Fruit fly (Drosophila melanogaster) whole organism, embryonic: ENCODE data around the gene Taf6.

Source experiments
- CG10147 ChIP-seq: fragments of 200-800 bp; sonication (Bioruptor generic); optimal IDR thresholded peaks from 2 replicates; lab custom pipeline; 2019; ENCODE audit warnings: missing biosample characterization, mild to moderate bottlenecking, missing genetic modification characterization, moderate library complexity
- CG12155 ChIP-seq: fragments of 200-800 bp; sonication (Bioruptor generic); optimal IDR thresholded peaks from 3 replicates; lab custom pipeline; 2016; ENCODE audit warnings: missing biosample characterization, missing genetic modification characterization
- CG1233 ChIP-seq: fragments of 200-800 bp; sonication (Bioruptor generic); optimal IDR thresholded peaks from 4 replicates; lab custom pipeline; 2018; ENCODE audit warnings: missing biosample characterization, mild to moderate bottlenecking, missing genetic modification characterization
- CG12659 ChIP-seq: fragments of 200-800 bp; sonication (Bioruptor generic); optimal IDR thresholded peaks from 3 replicates; lab custom pipeline; 2017; ENCODE audit warnings: mild to moderate bottlenecking, missing biosample characterization, missing genetic modification reagents, missing genetic modification characterization
- CG12942 ChIP-seq: fragments of 200-800 bp; sonication (Bioruptor generic); optimal IDR thresholded peaks from 3 replicates; lab custom pipeline; 2016; ENCODE audit warnings: missing biosample characterization, missing genetic modification characterization
- CG13123 ChIP-seq: fragments of 200-800 bp; sonication (Bioruptor generic); optimal IDR thresholded peaks from 2 replicates; lab custom pipeline; 2016; ENCODE audit warnings: missing biosample characterization, missing genetic modification characterization
- CG15269 ChIP-seq: fragments of 200-800 bp; sonication (Bioruptor generic); optimal IDR thresholded peaks from 2 replicates; lab custom pipeline; 2018; ENCODE audit warnings: missing biosample characterization, mild to moderate bottlenecking, missing genetic modification characterization, moderate library complexity
- CG1647 ChIP-seq: fragments of 200-800 bp; sonication (Bioruptor generic); optimal IDR thresholded peaks from 3 replicates; lab custom pipeline; 2016; ENCODE audit warnings: missing biosample characterization, missing genetic modification characterization
- CG16779 ChIP-seq: fragments of 200-800 bp; sonication (Bioruptor generic); IDR thresholded peaks from 2 replicates; pipeline ENCODE4 v1.3.6; 2022; ENCODE audit warnings: missing biosample characterization, missing genetic modification characterization
- CG17328 ChIP-seq: fragments of 200-800 bp; sonication (Bioruptor generic); IDR thresholded peaks from 2 replicates; pipeline ENCODE4 v1.3.6; 2022; ENCODE audit warnings: missing biosample characterization, missing genetic modification characterization
- CG17568 ChIP-seq: fragments of 200-800 bp; sonication (Bioruptor generic); optimal IDR thresholded peaks from 2 replicates; lab custom pipeline; 2018; ENCODE audit warnings: missing biosample characterization, mild to moderate bottlenecking, missing genetic modification characterization, moderate library complexity
- CG18764 ChIP-seq: fragments of 200-800 bp; sonication (Bioruptor generic); optimal IDR thresholded peaks from 3 replicates; lab custom pipeline; 2016; ENCODE audit warnings: missing biosample characterization, missing genetic modification characterization
- CG3847 ChIP-seq: fragments of 200-800 bp; sonication (Bioruptor generic); IDR thresholded peaks from 2 replicates; pipeline ENCODE4 v1.3.6; 2022; ENCODE audit warnings: missing biosample characterization, missing genetic modification characterization
- CG43689 ChIP-seq: fragments of 200-800 bp; sonication (Bioruptor generic); IDR thresholded peaks from 2 replicates; pipeline ENCODE4 v1.3.6; 2022; ENCODE audit warnings: missing biosample characterization, missing genetic modification characterization
- CG5180 ChIP-seq: fragments of 200-800 bp; sonication (Bioruptor generic); optimal IDR thresholded peaks from 3 replicates; lab custom pipeline; 2017; ENCODE audit warnings: missing biosample characterization, missing genetic modification characterization, mild to moderate bottlenecking, moderate library complexity, missing genetic modification reagents
- CG7786 ChIP-seq: fragments of 200-800 bp; sonication (Bioruptor generic); optimal IDR thresholded peaks from 2 replicates; lab custom pipeline; 2016; ENCODE audit warnings: missing biosample characterization, missing genetic modification characterization
- CG7987 ChIP-seq: fragments of 200-800 bp; sonication (Bioruptor generic); optimal IDR thresholded peaks from 2 replicates; lab custom pipeline; 2018; ENCODE audit warnings: missing biosample characterization, mild to moderate bottlenecking, missing genetic modification characterization, moderate library complexity
- CG8478 ChIP-seq: fragments of >200 bp; optimal IDR thresholded peaks from 2 replicates; lab custom pipeline; 2018
- CG9437 ChIP-seq: fragments of 200-800 bp; sonication (Bioruptor generic); optimal IDR thresholded peaks from 2 replicates; lab custom pipeline; 2018; ENCODE audit warnings: missing biosample characterization, mild to moderate bottlenecking, missing genetic modification characterization
- CG9797 ChIP-seq: fragments of 200-800 bp; sonication (Bioruptor generic); optimal IDR thresholded peaks from 3 replicates; lab custom pipeline; 2018; ENCODE audit warnings: missing biosample characterization, mild to moderate bottlenecking, missing genetic modification characterization
- CHES-1-like ChIP-seq: fragments of 200-800 bp; sonication (Bioruptor generic); optimal IDR thresholded peaks from 2 replicates; lab custom pipeline; 2016; ENCODE audit warnings: missing biosample characterization, missing genetic modification characterization
- H15 ChIP-seq: fragments of 200-800 bp; sonication (Bioruptor generic); IDR thresholded peaks from 3 replicates; pipeline ENCODE4 v1.3.6; 2022; ENCODE audit warnings: missing biosample characterization, missing genetic modification characterization
- Hr78 ChIP-seq, 2 experiments: fragments of 200-800 bp in 1 of 2; fragments of >200 bp in 1 of 2; sonication (Bioruptor generic) in 1 of 2; optimal IDR thresholded peaks; 2 replicates each; lab custom pipeline; 2017 to 2019; ENCODE audit warnings: missing biosample characterization in 2 of 2, missing genetic modification characterization in 2 of 2, mild to moderate bottlenecking in 1 of 2, moderate library complexity in 1 of 2
- Mrtf ChIP-seq: fragments of 200-800 bp; sonication (Bioruptor generic); IDR thresholded peaks from 3 replicates; pipeline ENCODE4 v1.3.6; 2022; ENCODE audit warnings: missing biosample characterization, missing genetic modification characterization
- Spps ChIP-seq: fragments of 200-800 bp; sonication (Bioruptor generic); optimal IDR thresholded peaks from 2 replicates; lab custom pipeline; 2018; ENCODE audit warnings: missing biosample characterization, mild to moderate bottlenecking, missing genetic modification characterization
- Stat92E ChIP-seq, 3 experiments: fragments of >200 bp in 2 of 3; fragments of 200-800 bp in 1 of 3; sonication (Bioruptor generic) in 1 of 3; optimal IDR thresholded peaks; 2 replicates each; lab custom pipeline; 2017 to 2019; ENCODE audit warnings: missing biosample characterization in 3 of 3, missing genetic modification characterization in 3 of 3, mild to moderate bottlenecking in 1 of 3, moderate library complexity in 1 of 3
- Taf1 ChIP-seq: fragments of 200-800 bp; sonication (Bioruptor generic); IDR thresholded peaks from 2 replicates; pipeline ENCODE4 v1.3.6; 2022; ENCODE audit warnings: missing biosample characterization, missing genetic modification characterization
- amos ChIP-seq: fragments of 200-800 bp; sonication (Bioruptor generic); IDR thresholded peaks from 2 replicates; pipeline ENCODE4 v1.3.6; 2022; ENCODE audit warnings: missing biosample characterization, missing genetic modification characterization; ENCODE audit not compliant: partially characterized antibody
- ara ChIP-seq: fragments of 200-800 bp; sonication (Bioruptor generic); IDR thresholded peaks from 2 replicates; pipeline ENCODE4 v1.3.6; 2022; ENCODE audit warnings: missing biosample characterization, missing genetic modification characterization
- ase ChIP-seq: fragments of 200-800 bp; sonication (Bioruptor generic); IDR thresholded peaks from 3 replicates; pipeline ENCODE4 v1.3.6; 2022; ENCODE audit warnings: missing biosample characterization, missing genetic modification characterization
- chm ChIP-seq: fragments of 200-800 bp; sonication (Bioruptor generic); IDR thresholded peaks from 2 replicates; pipeline ENCODE4 v1.3.6; 2022; ENCODE audit warnings: missing biosample characterization, missing genetic modification characterization
- ci ChIP-seq: fragments of 200-800 bp; sonication (Bioruptor generic); IDR thresholded peaks from 3 replicates; pipeline ENCODE4 v1.3.6; 2022; ENCODE audit warnings: missing biosample characterization, missing genetic modification characterization
- da ChIP-seq: fragments of 200-800 bp; sonication (Bioruptor generic); optimal IDR thresholded peaks from 2 replicates; lab custom pipeline; 2016; ENCODE audit warnings: missing biosample characterization, missing genetic modification characterization
- esg ChIP-seq: fragments of 200-800 bp; sonication (Bioruptor generic); conservative IDR thresholded peaks from 2 replicates; pipeline ENCODE4 v1.3.6; 2022; ENCODE audit warnings: missing biosample characterization, missing genetic modification characterization
- grn ChIP-seq: fragments of 200-800 bp; sonication (Bioruptor generic); optimal IDR thresholded peaks from 3 replicates; lab custom pipeline; 2017; ENCODE audit warnings: missing biosample characterization, missing genetic modification characterization
- gsb ChIP-seq: fragments of 200-800 bp; sonication (Bioruptor generic); IDR thresholded peaks from 2 replicates; pipeline ENCODE4 v1.3.6; 2022; ENCODE audit warnings: missing biosample characterization, missing genetic modification characterization
- hbn ChIP-seq: fragments of 200-800 bp; sonication (Bioruptor generic); IDR thresholded peaks from 2 replicates; pipeline ENCODE4 v1.3.6; 2022; ENCODE audit warnings: missing biosample characterization, missing genetic modification characterization; ENCODE audit not compliant: partially characterized antibody
- insv ChIP-seq, 2 experiments: fragments of 200-800 bp; sonication (Bioruptor generic); optimal IDR thresholded peaks; 3 replicates each; lab custom pipeline; 2016 to 2018; ENCODE audit warnings: missing biosample characterization in 2 of 2, missing genetic modification characterization in 2 of 2
- jigr1 ChIP-seq: fragments of 200-800 bp; sonication (Bioruptor generic); IDR thresholded peaks from 3 replicates; pipeline ENCODE4 v1.3.6; 2022; ENCODE audit warnings: missing biosample characterization, missing genetic modification characterization
- lola ChIP-seq, 3 experiments: fragments of >200 bp in 2 of 3; fragments of 200-800 bp in 1 of 3; sonication (Bioruptor generic) in 1 of 3; optimal IDR thresholded peaks; 2 replicates each; lab custom pipeline; 2017 to 2019; ENCODE audit warnings: missing biosample characterization in 3 of 3, missing genetic modification characterization in 3 of 3, mild to moderate bottlenecking in 1 of 3, moderate library complexity in 1 of 3
- luna ChIP-seq: fragments of 200-800 bp; sonication (Bioruptor generic); optimal IDR thresholded peaks from 2 replicates; lab custom pipeline; 2016; ENCODE audit warnings: missing biosample characterization, missing genetic modification characterization
- rib ChIP-seq: fragments of 200-800 bp; sonication (Bioruptor generic); IDR thresholded peaks from 2 replicates; pipeline ENCODE4 v1.3.6; 2022; ENCODE audit warnings: missing biosample characterization, missing genetic modification characterization
- sens ChIP-seq: fragments of 200-800 bp; sonication (Bioruptor generic); peaks from one replicate; lab custom pipeline; 2016; ENCODE audit warnings: missing biosample characterization, missing genetic modification characterization
- sens-2 ChIP-seq: fragments of 200-800 bp; sonication (Bioruptor generic); IDR thresholded peaks from 2 replicates; pipeline ENCODE4 v1.3.6; 2022; ENCODE audit warnings: missing biosample characterization, missing genetic modification characterization
- sisA ChIP-seq: fragments of 200-800 bp; sonication (Bioruptor generic); IDR thresholded peaks from 2 replicates; pipeline ENCODE4 v1.3.6; 2022; ENCODE audit warnings: missing biosample characterization, missing genetic modification characterization
- sob ChIP-seq: fragments of 200-800 bp; sonication (Bioruptor generic); IDR thresholded peaks from 2 replicates; pipeline ENCODE4 v1.3.6; 2022; ENCODE audit warnings: missing biosample characterization, missing genetic modification characterization
- tup ChIP-seq: fragments of 200-800 bp; sonication (Bioruptor generic); optimal IDR thresholded peaks from 2 replicates; lab custom pipeline; 2016; ENCODE audit warnings: missing biosample characterization, mild to moderate bottlenecking, missing genetic modification characterization, moderate library complexity
- unpg ChIP-seq: fragments of 200-800 bp; sonication (Bioruptor generic); optimal IDR thresholded peaks from 3 replicates; lab custom pipeline; 2018; ENCODE audit warnings: missing biosample characterization, mild to moderate bottlenecking, missing genetic modification characterization, moderate library complexity
- usp ChIP-seq: fragments of >200 bp; optimal IDR thresholded peaks from 2 replicates; lab custom pipeline; 2017; ENCODE audit warnings: missing biosample characterization, missing genetic modification characterization
- yki ChIP-seq: fragments of >200 bp; optimal IDR thresholded peaks from 3 replicates; lab custom pipeline; 2018
- zen2 ChIP-seq: fragments of 200-800 bp; sonication (Bioruptor generic); IDR thresholded peaks from 3 replicates; pipeline ENCODE4 v1.3.6; 2022; ENCODE audit warnings: missing biosample characterization, missing genetic modification characterization; ENCODE audit not compliant: partially characterized antibody

The Taf6 gene

DNA sequence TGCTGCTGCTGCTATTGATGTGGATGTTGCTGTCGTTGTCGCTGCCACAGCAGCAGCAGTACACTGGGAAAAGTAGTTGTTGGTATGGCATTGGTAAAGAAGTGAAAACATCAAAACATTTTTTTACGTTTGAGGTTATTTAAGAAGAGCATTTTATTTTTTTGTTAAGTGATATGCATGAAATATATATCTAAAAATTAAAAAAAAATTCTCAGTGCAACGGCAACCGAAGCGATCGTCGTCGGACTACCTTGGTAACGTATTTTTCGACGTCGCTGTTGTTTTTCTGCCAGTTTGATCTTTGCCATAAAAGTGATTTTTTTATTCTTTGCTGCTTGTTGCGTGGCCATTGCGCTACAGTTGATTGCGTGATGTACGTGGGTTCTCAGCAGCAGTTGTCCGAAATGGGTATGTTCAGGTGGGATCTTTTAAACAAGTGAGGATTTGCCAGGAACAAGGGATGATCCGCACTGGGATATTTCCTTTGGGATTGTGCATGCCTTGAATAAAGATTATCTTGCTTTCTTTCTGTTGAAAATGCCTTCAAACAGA, 38.1 kb upstream of the Taf6 start (continued):
- TF ChIP-seq Taf1 (GFP tag; lab: Robert Waterston, UW): peak; percentile 77
- TF ChIP-seq luna (GFP tag; lab: Kevin White, UChicago): peak; percentile 75
- TF ChIP-seq Stat92E (GFP tag; optimal IDR thresholded peaks at IDR 0.05; lab: Kevin White, UChicago): peak in 1 of 3 experiments; percentile 90
- peak; percentile 97 for TF ChIP-seq CG17328 (GFP tag; lab: Robert Waterston, UW)
- peak; percentile 94 for TF ChIP-seq H15
- peak; percentile 96 for TF ChIP-seq sens-2
- peak; percentile 78 for TF ChIP-seq CG7987 (GFP tag; lab: Kevin White, UChicago)
- TF ChIP-seq ase (GFP tag; lab: Robert Waterston, UW): peak; percentile 88
- peak; percentile 91 for TF ChIP-seq CG13123 (GFP tag; lab: Kevin White, UChicago)
- TF ChIP-seq insv (GFP tag; optimal IDR thresholded peaks at IDR 0.05; lab: Kevin White, UChicago): peak in 1 of 2 experiments; percentile 76
- TF ChIP-seq amos: no peak
- peak; percentile 81 for TF ChIP-seq CG5180 (GFP tag; lab: Kevin White, UChicago)
- peak; percentile 95 for TF ChIP-seq CG3847 (GFP tag; lab: Robert Waterston, UW)
- TF ChIP-seq CG15269 (tag; lab: Kevin White, UChicago): peak; percentile 96
- TF ChIP-seq Hr78 (GFP tag; optimal IDR thresholded peaks at IDR 0.05; lab: Kevin White, UChicago): peak in 1 of 2 experiments; percentile 78
- TF ChIP-seq CG10147: peak; percentile 94
- peak; percentile 93 for TF ChIP-seq Mrtf
- peak; percentile 97 for TF ChIP-seq chm
- TF ChIP-seq CG43689 (GFP tag; lab: Robert Waterston, UW): peak; percentile 77
- TF ChIP-seq CG18764 (GFP tag; lab: Kevin White, UChicago): peak; percentile 92
- peak; percentile 93 for TF ChIP-seq rib
- peak; percentile 90 for TF ChIP-seq CHES-1-like
- TF ChIP-seq CG17568: peak; percentile 93
- peak; percentile 91 for TF ChIP-seq CG1647
- peak; percentile 85; the same call in 2 of the 3 replicates for TF ChIP-seq jigr1 (GFP tag; lab: Robert Waterston, UW)
- TF ChIP-seq CG7786: peak; percentile 89
- peak; percentile 76; the same call in 1 of the 2 replicates for TF ChIP-seq CG16779
- no peak for TF ChIP-seq CG8478 (lab: Kevin White, UChicago)
- peak; percentile 93 for TF ChIP-seq esg
- no peak for TF ChIP-seq usp (GFP tag; lab: Kevin White, UChicago)
- TF ChIP-seq CG12659 (GFP tag; lab: Kevin White, UChicago): peak; percentile 96
- TF ChIP-seq ci: peak; percentile 97
- peak; percentile 96 for TF ChIP-seq CG1233 (GFP tag; lab: Kevin White, UChicago)
- peak; percentile 99 for TF ChIP-seq sens (GFP tag; lab: Kevin White, UChicago)
- no peak for TF ChIP-seq hbn (GFP tag; lab: Robert Waterston, UW)
- TF ChIP-seq CG9797 (GFP tag; lab: Kevin White, UChicago): peak; percentile 43
- peak; percentile 91 for TF ChIP-seq CG12942
- TF ChIP-seq CG12155 (GFP tag; lab: Kevin White, UChicago): peak; percentile 93
- peak; percentile 96 for TF ChIP-seq sob
- TF ChIP-seq tup: peak; percentile 87
- peak; percentile 97 for TF ChIP-seq unpg (GFP tag; lab: Kevin White, UChicago)
- peak; percentile 97 for TF ChIP-seq ara (GFP tag; lab: Robert Waterston, UW)
- TF ChIP-seq da (GFP tag; lab: Kevin White, UChicago): peak; percentile 67
- TF ChIP-seq zen2 (GFP tag; lab: Robert Waterston, UW): no peak
- TF ChIP-seq lola (GFP tag; optimal IDR thresholded peaks at IDR 0.05; lab: Kevin White, UChicago): peak in 1 of 3 experiments; percentile 97
- peak; percentile 94 for TF ChIP-seq sisA (GFP tag; lab: Robert Waterston, UW)
- peak; percentile 95 for TF ChIP-seq Spps (tag; lab: Kevin White, UChicago)
- TF ChIP-seq yki (lab: Kevin White, UChicago): no peak
- peak; percentile 68 for TF ChIP-seq grn (GFP tag; lab: Kevin White, UChicago)
- TF ChIP-seq CG9437 (GFP tag; lab: Kevin White, UChicago): peak; percentile 85
- TF ChIP-seq gsb (GFP tag; lab: Robert Waterston, UW): peak; percentile 88
